Worm (Caenorhabditis elegans) whole organism, L4/young adult: ENCODE data around the gene slc-9B.1.

Source experiments
- W03F9.2 ChIP-seq: fragments of 150-350 bp; optimal IDR thresholded peaks from 2 replicates; lab custom pipeline; 2014; ENCODE audit warnings: missing biosample characterization, missing genetic modification characterization
- dao-5 ChIP-seq: sonication (generic microtip); optimal IDR thresholded peaks from 2 replicates; lab custom pipeline; 2016; ENCODE audit warnings: missing genotype, missing genetic modification characterization, moderate library complexity, missing compliant biosample characterization
- him-1 ChIP-seq: sonication (generic microtip); optimal IDR thresholded peaks from 2 replicates; lab custom pipeline; 2016; ENCODE audit warnings: missing genotype, missing genetic modification reagents, missing genetic modification characterization, missing compliant biosample characterization

The slc-9B.1 gene

ce11 chrX:10279299-10279698 lies at the start of gene slc-9B.1:
Gene slc-9B.1 (plus strand): TSS chrX:10279599.
- TF ChIP-seq W03F9.2 (tag; lab: Kevin White, UChicago) (no peak), dao-5 (tag; lab: Kevin White, UChicago) (no peak), him-1 (no peak)

ce11 chrX:10230872-10231271 lies 48.5 kb upstream of the slc-9B.1 start:
- TF ChIP-seq him-1, result no peak
- TF ChIP-seq dao-5 (tag; lab: Kevin White, UChicago), result no peak
- no peak for TF ChIP-seq W03F9.2 (tag; lab: Kevin White, UChicago)

- TF ChIP-seq him-1, result no peak
Measured at ce11 chrX:10232395-10232794, 47.0 kb upstream of the slc-9B.1 start.

- TF ChIP-seq him-1 (no peak), dao-5 (tag; lab: Kevin White, UChicago) (no peak), W03F9.2 (tag; lab: Kevin White, UChicago) (no peak)
Measured at ce11 chrX:10236844-10237243, 42.6 kb upstream of the slc-9B.1 start, which contains the start of gene zipt-13. Gene zipt-13 (minus strand): TSS chrX:10236944.

ce11 chrX:10238146-10238749 lies 41.2 kb upstream of the slc-9B.1 start:
- TF ChIP-seq him-1 (no peak), W03F9.2 (tag; lab: Kevin White, UChicago) (no peak)

- TF ChIP-seq him-1 (no peak), dao-5 (tag; lab: Kevin White, UChicago) (no peak), W03F9.2 (tag; lab: Kevin White, UChicago) (no peak)
Measured at ce11 chrX:10240939-10241338, 38.5 kb upstream of the slc-9B.1 start, which contains the start of gene str-74. Gene str-74 (minus strand): TSS chrX:10241039.

ce11 chrX:10245617-10246016 lies 33.8 kb upstream of the slc-9B.1 start:
- no peak for TF ChIP-seq him-1

ce11 chrX:10249685-10250084 lies 29.7 kb upstream of the slc-9B.1 start:
- TF ChIP-seq dao-5 (tag; lab: Kevin White, UChicago) (no peak), him-1 (no peak), W03F9.2 (tag; lab: Kevin White, UChicago) (no peak)

ce11 chrX:10252781-10253180 lies 26.6 kb upstream of the slc-9B.1 start, which contains the start of gene C14H10.2:
Gene C14H10.2 (minus strand): TSS chrX:10252881.
- TF ChIP-seq W03F9.2 (tag; lab: Kevin White, UChicago) (no peak), dao-5 (tag; lab: Kevin White, UChicago) (no peak), him-1 (no peak)

- TF ChIP-seq W03F9.2 (tag; lab: Kevin White, UChicago), result no peak
Measured at ce11 chrX:10254068-10254467, 25.3 kb upstream of the slc-9B.1 start.

- TF ChIP-seq dao-5 (tag; lab: Kevin White, UChicago), result no peak
- no peak for TF ChIP-seq him-1
- TF ChIP-seq W03F9.2 (tag; lab: Kevin White, UChicago), result no peak
Measured at ce11 chrX:10260035-10260434, 19.4 kb upstream of the slc-9B.1 start, which contains the start of gene C32A9.1. Gene C32A9.1 (minus strand): TSS chrX:10260135.

- TF ChIP-seq dao-5 (tag; lab: Kevin White, UChicago) (no peak), him-1 (no peak), W03F9.2 (tag; lab: Kevin White, UChicago) (no peak)
Measured at ce11 chrX:10262299-10262698, 17.1 kb upstream of the slc-9B.1 start.

ce11 chrX:10273392-10273791 lies 6.0 kb upstream of the slc-9B.1 start, which contains the start of gene F41E7.2:
Gene F41E7.2 (plus strand): TSS chrX:10273692.
- TF ChIP-seq dao-5 (tag; lab: Kevin White, UChicago) (no peak), W03F9.2 (tag; lab: Kevin White, UChicago) (no peak), him-1 (no peak)

- TF ChIP-seq W03F9.2 (tag; lab: Kevin White, UChicago) (no peak), him-1 (no peak), dao-5 (tag; lab: Kevin White, UChicago) (no peak)
Measured at ce11 chrX:10274470-10274869, 4.9 kb upstream of the slc-9B.1 start.

- no peak for TF ChIP-seq W03F9.2 (tag; lab: Kevin White, UChicago)
- TF ChIP-seq him-1, result no peak
Measured at ce11 chrX:10277118-10277517, 2.3 kb upstream of the slc-9B.1 start.
